Worm (Caenorhabditis elegans) whole organism, L3 larva: ENCODE measurements around the gene tomm-70.

Source experiments
- R02D3.7 ChIP-seq: fragments of 150-350 bp; optimal IDR thresholded peaks from 2 replicates; lab custom pipeline; 2014; ENCODE audit warnings: missing biosample characterization, missing genetic modification characterization
- ZK546.5 ChIP-seq: sonication (generic microtip); optimal IDR thresholded peaks from 2 replicates; lab custom pipeline; 2017; ENCODE audit warnings: missing biosample characterization, missing genetic modification characterization
- ama-1 ChIP-seq: fragments of 150-350 bp; optimal IDR thresholded peaks from 2 replicates; lab custom pipeline; 2018
- ceh-16 ChIP-seq: sonication (generic microtip); optimal IDR thresholded peaks from 2 replicates; lab custom pipeline; 2017; ENCODE audit warnings: missing biosample characterization, missing genetic modification characterization
- ceh-28 ChIP-seq: fragments of 150-350 bp; optimal IDR thresholded peaks from 2 replicates; lab custom pipeline; 2014; ENCODE audit warnings: missing biosample characterization, missing genetic modification reagents, missing genetic modification characterization
- ceh-82 ChIP-seq: fragments of 150-350 bp; optimal IDR thresholded peaks from 2 replicates; lab custom pipeline; 2014; ENCODE audit warnings: missing biosample characterization, missing genetic modification characterization
- daf-12 ChIP-seq: fragments of 150-350 bp; optimal IDR thresholded peaks from 2 replicates; lab custom pipeline; 2014; ENCODE audit warnings: missing biosample characterization, missing genetic modification reagents, missing genetic modification characterization
- egl-27 ChIP-seq: sonication (generic microtip); optimal IDR thresholded peaks from 4 replicates; lab custom pipeline; 2017; ENCODE audit warnings: missing biosample characterization, missing genetic modification reagents, missing genetic modification characterization
- egl-5 ChIP-seq: fragments of 150-350 bp; optimal IDR thresholded peaks from 2 replicates; lab custom pipeline; 2017; ENCODE audit warnings: missing biosample characterization, missing genetic modification reagents, missing genetic modification characterization, inconsistent platforms
- elt-1 ChIP-seq: fragments of 150-350 bp; optimal IDR thresholded peaks from 2 replicates; lab custom pipeline; 2014; ENCODE audit warnings: missing biosample characterization, missing genetic modification characterization
- elt-2 ChIP-seq: sonication (generic microtip); optimal IDR thresholded peaks from 2 replicates; lab custom pipeline; 2016; ENCODE audit warnings: missing genetic modification reagents, mild to moderate bottlenecking, missing genetic modification characterization, missing compliant biosample characterization
- elt-3 ChIP-seq, 3 experiments: fragments of 150-350 bp in 1 of 3; sonication (generic microtip) in 2 of 3; optimal IDR thresholded peaks; 2 replicates in 2 of 3; 4 replicates in 1 of 3; lab custom pipeline; 2014 to 2017; ENCODE audit warnings: missing biosample characterization in 3 of 3, missing genetic modification characterization in 3 of 3
- eor-1 ChIP-seq, 2 experiments: fragments of 150-350 bp; optimal IDR thresholded peaks; 2 replicates each; lab custom pipeline; 2014 to 2018; ENCODE audit warnings: missing biosample characterization in 2 of 2, missing genetic modification characterization in 2 of 2
- fkh-10 ChIP-seq: sonication (generic microtip); optimal IDR thresholded peaks from 2 replicates; lab custom pipeline; 2017; ENCODE audit warnings: missing biosample characterization, missing genetic modification reagents, missing genetic modification characterization
- fkh-2 ChIP-seq: fragments of 150-350 bp; optimal IDR thresholded peaks from 2 replicates; lab custom pipeline; 2014; ENCODE audit warnings: missing biosample characterization, missing genetic modification reagents, missing genetic modification characterization
- fos-1 ChIP-seq: fragments of 150-350 bp; optimal IDR thresholded peaks from 2 replicates; lab custom pipeline; 2014; ENCODE audit warnings: missing biosample characterization, missing genetic modification characterization
- hmg-11 ChIP-seq: sonication (generic microtip); optimal IDR thresholded peaks from 2 replicates; lab custom pipeline; 2016; ENCODE audit warnings: missing genetic modification characterization, missing compliant biosample characterization
- jun-1 ChIP-seq: fragments of 150-350 bp; optimal IDR thresholded peaks from 2 replicates; lab custom pipeline; 2014; ENCODE audit warnings: missing biosample characterization, missing genetic modification reagents, missing genetic modification characterization
- lin-15B ChIP-seq: fragments of 150-350 bp; optimal IDR thresholded peaks from 2 replicates; lab custom pipeline; 2014; ENCODE audit warnings: missing biosample characterization, missing genetic modification characterization
- lsy-12 ChIP-seq: sonication (generic microtip); optimal IDR thresholded peaks from 2 replicates; lab custom pipeline; 2016; ENCODE audit warnings: mild to moderate bottlenecking, missing genetic modification characterization, missing compliant biosample characterization
- mdl-1 ChIP-seq: fragments of 150-350 bp; optimal IDR thresholded peaks from 2 replicates; lab custom pipeline; 2014; ENCODE audit warnings: missing biosample characterization, missing genetic modification characterization
- mml-1 ChIP-seq: fragments of 150-350 bp; sonication (generic microtip); optimal IDR thresholded peaks from 3 replicates; lab custom pipeline; 2014; ENCODE audit warnings: missing biosample characterization, missing genetic modification characterization
- nfya-1 ChIP-seq: sonication (generic microtip); optimal IDR thresholded peaks from 2 replicates; lab custom pipeline; 2017; ENCODE audit warnings: missing genetic modification characterization, mild to moderate bottlenecking, missing compliant biosample characterization, antibody characterized with exemption, moderate library complexity; ENCODE audit not compliant: insufficient read depth
- nhr-11 ChIP-seq: fragments of 150-350 bp; optimal IDR thresholded peaks from 2 replicates; lab custom pipeline; 2014; ENCODE audit warnings: missing biosample characterization, missing genetic modification characterization
- nhr-12 ChIP-seq: fragments of 150-350 bp; optimal IDR thresholded peaks from 2 replicates; lab custom pipeline; 2014; ENCODE audit warnings: missing biosample characterization, missing genetic modification characterization
- nhr-23 ChIP-seq: fragments of 150-350 bp; optimal IDR thresholded peaks from 2 replicates; lab custom pipeline; 2014; ENCODE audit warnings: missing biosample characterization, missing genetic modification reagents, missing genetic modification characterization
- nhr-237 ChIP-seq: fragments of 150-350 bp; optimal IDR thresholded peaks from 2 replicates; lab custom pipeline; 2014; ENCODE audit warnings: missing biosample characterization, missing genetic modification characterization
- nhr-25 ChIP-seq: sonication (generic microtip); optimal IDR thresholded peaks from 2 replicates; lab custom pipeline; 2017; ENCODE audit warnings: missing biosample characterization, missing genetic modification characterization
- nhr-28 ChIP-seq: fragments of 150-350 bp; optimal IDR thresholded peaks from 2 replicates; lab custom pipeline; 2014; ENCODE audit warnings: missing biosample characterization, missing genetic modification characterization
- nhr-43 ChIP-seq: sonication (generic microtip); optimal IDR thresholded peaks from 2 replicates; lab custom pipeline; 2016; ENCODE audit warnings: mild to moderate bottlenecking, missing genetic modification characterization, missing compliant biosample characterization; ENCODE audit not compliant: poor library complexity, severe bottlenecking
- nhr-67 ChIP-seq: fragments of 150-350 bp; optimal IDR thresholded peaks from 2 replicates; lab custom pipeline; 2014; ENCODE audit warnings: missing biosample characterization, missing genetic modification characterization
- nhr-76 ChIP-seq: fragments of 150-350 bp; sonication (generic microtip); optimal IDR thresholded peaks from 5 replicates; lab custom pipeline; 2014; ENCODE audit warnings: missing biosample characterization, missing genetic modification characterization
- nhr-77 ChIP-seq: fragments of 150-350 bp; optimal IDR thresholded peaks from 2 replicates; lab custom pipeline; 2014; ENCODE audit warnings: missing biosample characterization, missing genetic modification characterization
- pha-4 ChIP-seq: fragments of 150-350 bp; optimal IDR thresholded peaks from 2 replicates; lab custom pipeline; 2014; ENCODE audit warnings: missing biosample characterization, missing genetic modification reagents, missing genetic modification characterization
- sea-2 ChIP-seq: fragments of 150-350 bp; sonication (generic microtip); optimal IDR thresholded peaks from 4 replicates; lab custom pipeline; 2014; ENCODE audit warnings: missing biosample characterization, missing genetic modification reagents, missing genetic modification characterization
- skn-1 ChIP-seq: fragments of 150-350 bp; optimal IDR thresholded peaks from 2 replicates; lab custom pipeline; 2014; ENCODE audit warnings: missing biosample characterization, missing genetic modification characterization
- snpc-4 ChIP-seq: fragments of 150-350 bp; optimal IDR thresholded peaks from 2 replicates; lab custom pipeline; 2014; ENCODE audit warnings: missing biosample characterization, missing genetic modification characterization
- tbx-2 ChIP-seq: sonication (generic microtip); optimal IDR thresholded peaks from 2 replicates; lab custom pipeline; 2016; ENCODE audit warnings: mild to moderate bottlenecking, missing genetic modification characterization, missing compliant biosample characterization
- unc-39 ChIP-seq: sonication (generic microtip); optimal IDR thresholded peaks from 4 replicates; lab custom pipeline; 2017; ENCODE audit warnings: missing biosample characterization, missing genetic modification characterization
- unc-62 ChIP-seq: fragments of 150-350 bp; sonication (generic microtip); optimal IDR thresholded peaks from 4 replicates; lab custom pipeline; 2014; ENCODE audit warnings: missing biosample characterization, missing genetic modification reagents, missing genetic modification characterization
- zag-1 ChIP-seq: fragments of 150-350 bp; optimal IDR thresholded peaks from 2 replicates; lab custom pipeline; 2014; ENCODE audit warnings: missing biosample characterization, missing genetic modification characterization
- ztf-11 ChIP-seq: fragments of 150-350 bp; optimal IDR thresholded peaks from 2 replicates; lab custom pipeline; 2014; ENCODE audit warnings: missing biosample characterization, missing genetic modification characterization
- ztf-4 ChIP-seq: fragments of 150-350 bp; optimal IDR thresholded peaks from 2 replicates; lab custom pipeline; 2014; ENCODE audit warnings: missing biosample characterization, missing genetic modification characterization

Gene tomm-70

DNA sequence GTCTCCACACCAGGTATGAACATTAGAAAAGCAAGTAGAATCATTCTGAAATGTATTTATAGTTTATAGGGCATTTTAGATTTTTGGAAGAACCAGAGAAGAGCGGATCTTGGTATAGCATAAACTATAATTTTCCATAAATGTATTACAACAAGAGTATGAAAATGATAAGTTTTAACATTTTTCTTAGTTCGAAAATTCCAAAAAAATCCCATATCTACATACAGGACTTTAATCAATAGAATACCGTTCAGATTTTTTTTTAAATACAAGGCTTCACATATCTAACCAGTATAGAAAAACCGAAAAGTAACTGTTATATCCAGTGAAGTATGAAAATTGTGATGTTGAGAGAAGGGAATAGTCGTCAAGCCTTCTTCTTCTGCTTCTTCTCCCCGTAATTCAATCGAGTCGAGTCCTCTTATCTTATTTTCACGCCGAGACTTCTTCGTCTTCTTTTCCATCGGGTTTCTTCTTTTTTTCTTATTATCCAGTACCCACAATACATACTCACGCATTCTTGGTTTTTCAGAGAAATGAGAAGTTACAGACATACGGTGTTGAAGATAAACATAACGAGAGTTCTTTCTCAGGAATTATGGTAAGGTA lies 10.7 kb downstream of the tomm-70 start, which contains the start of gene ZK370.6:
TSS of gene ZK370.6 (minus strand) at position 51 of the 609 bp plus-strand sequence.
- no peak for TF ChIP-seq ztf-11
- TF ChIP-seq egl-5 (tag; lab: Kevin White, UChicago), result no peak
- no peak for TF ChIP-seq zag-1
- no peak for TF ChIP-seq nfya-1 (tag; lab: Kevin White, UChicago)
- TF ChIP-seq elt-1 (tag; lab: Kevin White, UChicago), result no peak
- TF ChIP-seq nhr-67 (tag; lab: Kevin White, UChicago), result no peak
- no peak for TF ChIP-seq nhr-76 (tag; lab: Kevin White, UChicago)
- TF ChIP-seq lin-15B (tag; lab: Kevin White, UChicago), result no peak
- no peak for TF ChIP-seq egl-27 (tag; lab: Kevin White, UChicago)
- TF ChIP-seq lsy-12 (tag; lab: Kevin White, UChicago), result no peak
- TF ChIP-seq nhr-43 (tag; lab: Kevin White, UChicago), result no peak
- no peak for TF ChIP-seq eor-1 (tag; optimal IDR thresholded peaks at IDR 0.05; lab: Kevin White, UChicago)
- no peak for TF ChIP-seq ZK546.5 (tag; lab: Kevin White, UChicago)
- TF ChIP-seq mml-1 (tag; lab: Kevin White, UChicago), result no peak
- no peak for TF ChIP-seq elt-2 (tag; lab: Kevin White, UChicago)
- no peak for TF ChIP-seq R02D3.7
- no peak for TF ChIP-seq elt-3 (tag; optimal IDR thresholded peaks at IDR 0.05; lab: Kevin White, UChicago)
- no peak for TF ChIP-seq sea-2 (GFP tag; lab: Kevin White, UChicago)
- TF ChIP-seq unc-62 (GFP tag; lab: Kevin White, UChicago), result no peak

DNA sequence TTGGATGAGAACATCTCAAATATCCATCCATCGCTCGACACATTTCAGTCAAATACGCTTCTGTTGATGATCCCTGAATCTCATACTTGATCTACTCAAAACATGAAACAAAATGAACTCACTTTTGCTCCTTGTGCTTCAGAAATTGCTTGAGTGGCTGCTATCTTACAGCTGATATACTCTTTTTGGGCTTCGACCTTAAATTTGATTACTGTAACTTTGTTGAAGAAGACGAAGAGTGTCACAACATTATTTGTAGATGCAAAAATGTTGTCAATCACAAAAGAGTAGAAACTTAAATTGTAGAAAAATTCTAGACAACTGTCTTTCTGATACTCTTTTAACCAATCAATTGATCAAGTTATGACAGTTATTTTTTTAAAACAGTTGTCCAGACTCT lies 12.0 kb downstream of the tomm-70 start:
- TF ChIP-seq nhr-23, result no peak
- no peak for TF ChIP-seq egl-5 (tag; lab: Kevin White, UChicago)
- TF ChIP-seq ceh-82 (tag; lab: Kevin White, UChicago), result no peak
- no peak for TF ChIP-seq nhr-28
- TF ChIP-seq hmg-11 (tag; lab: Kevin White, UChicago), result no peak
- no peak for TF ChIP-seq mdl-1
- TF ChIP-seq sea-2 (GFP tag; lab: Kevin White, UChicago), result no peak
- TF ChIP-seq ceh-16 (tag; lab: Kevin White, UChicago), result no peak
- no peak for TF ChIP-seq zag-1
- TF ChIP-seq nhr-25 (tag; lab: Kevin White, UChicago), result no peak
- no peak for TF ChIP-seq fkh-2 (tag; lab: Kevin White, UChicago)

DNA sequence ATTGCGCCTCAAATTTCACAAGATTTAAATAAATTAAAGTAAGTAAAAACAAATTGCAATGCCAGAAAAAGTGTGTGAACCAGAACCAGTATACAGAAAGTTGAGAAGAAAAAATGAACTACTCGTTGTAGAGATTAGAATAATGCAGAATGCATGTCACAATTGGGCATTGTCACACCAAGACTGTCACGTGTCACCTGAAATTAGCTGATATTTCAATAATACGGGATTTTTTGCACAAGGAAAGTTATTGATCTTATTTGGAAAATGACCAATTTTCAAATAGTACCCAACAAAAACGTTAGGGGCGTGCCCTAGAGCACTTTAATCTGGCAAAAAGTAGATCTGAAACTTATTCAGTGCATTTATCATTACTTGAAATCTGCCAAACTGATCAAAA lies 12.6 kb downstream of the tomm-70 start:
- no peak for TF ChIP-seq mdl-1
- TF ChIP-seq unc-39 (tag; lab: Kevin White, UChicago), result no peak
- no peak for TF ChIP-seq elt-2 (tag; lab: Kevin White, UChicago)
- TF ChIP-seq nhr-77, result no peak
- TF ChIP-seq ceh-28, result no peak
- TF ChIP-seq nhr-11 (tag; lab: Kevin White, UChicago), result no peak
- no peak for TF ChIP-seq nhr-28
- no peak for TF ChIP-seq R02D3.7
- TF ChIP-seq ceh-82 (tag; lab: Kevin White, UChicago), result no peak
- TF ChIP-seq daf-12, result no peak
- no peak for TF ChIP-seq unc-62 (GFP tag; lab: Kevin White, UChicago)
- no peak for TF ChIP-seq hmg-11 (tag; lab: Kevin White, UChicago)
- no peak for TF ChIP-seq ceh-16 (tag; lab: Kevin White, UChicago)
- no peak for TF ChIP-seq fkh-2 (tag; lab: Kevin White, UChicago)
- no peak for TF ChIP-seq lsy-12 (tag; lab: Kevin White, UChicago)
- TF ChIP-seq skn-1 (tag; lab: Kevin White, UChicago), result no peak
- TF ChIP-seq eor-1 (tag; optimal IDR thresholded peaks at IDR 0.05; lab: Kevin White, UChicago), result no peak
- no peak for TF ChIP-seq ZK546.5 (tag; lab: Kevin White, UChicago)
- no peak for TF ChIP-seq nhr-76 (tag; lab: Kevin White, UChicago)

DNA sequence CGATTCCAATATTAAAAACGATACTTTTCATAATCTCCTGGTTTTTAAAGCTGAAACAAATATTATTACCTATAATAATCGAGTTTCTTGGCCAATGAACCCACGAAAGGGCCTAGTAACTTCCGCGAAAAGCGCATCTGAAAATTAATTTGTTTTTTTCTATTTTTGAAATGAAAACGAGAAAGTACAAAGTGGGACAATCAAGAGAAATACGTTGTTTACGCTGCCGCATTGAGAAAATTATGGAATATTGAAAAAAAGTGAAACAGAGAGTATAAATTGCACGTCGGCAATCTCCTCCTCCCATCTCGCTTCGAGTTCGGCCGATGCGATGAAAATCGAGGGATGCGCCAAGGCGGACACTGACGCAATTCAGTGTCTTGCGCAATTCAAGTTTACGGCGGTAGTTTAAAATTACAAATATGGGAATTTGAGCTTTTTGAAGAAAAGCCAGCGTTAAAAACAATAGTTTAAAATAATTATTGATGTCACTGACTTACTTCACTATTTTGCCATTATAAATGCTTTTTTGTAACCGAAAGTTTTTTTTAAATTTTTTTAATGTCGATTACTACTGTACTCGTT lies 13.2 kb downstream of the tomm-70 start, which contains the start of gene pdhk-2:
TSS of gene pdhk-2 (minus strand) at position 137 of the 585 bp plus-strand sequence.
- TF ChIP-seq mml-1 (tag; lab: Kevin White, UChicago) (no peak), ztf-4 (peak; percentile 40), mdl-1 (peak; percentile 48), elt-1 (tag; lab: Kevin White, UChicago) (peak; percentile 72), fos-1 (tag; lab: Kevin White, UChicago) (no peak), ceh-82 (tag; lab: Kevin White, UChicago) (peak; percentile 78), nhr-28 (peak; percentile 7), nhr-76 (tag; lab: Kevin White, UChicago) (no peak), egl-27 (tag; lab: Kevin White, UChicago) (peak; percentile 63), lsy-12 (tag; lab: Kevin White, UChicago) (peak; percentile 91), pha-4 (peak; percentile 97), fkh-2 (tag; lab: Kevin White, UChicago) (no peak), ceh-16 (tag; lab: Kevin White, UChicago) (peak; percentile 32), fkh-10 (GFP tag; lab: Kevin White, UChicago) (peak; percentile 66), nhr-237 (tag; lab: Kevin White, UChicago) (no peak), R02D3.7 (peak; percentile 88), ztf-11 (no peak), tbx-2 (tag; lab: Kevin White, UChicago) (peak; percentile 88), snpc-4 (tag; lab: Kevin White, UChicago) (peak; percentile 79), jun-1 (tag; lab: Kevin White, UChicago) (peak; percentile 88), unc-62 (GFP tag; lab: Kevin White, UChicago) (peak; percentile 73), ama-1 (lab: Kevin White, UChicago) (peak; percentile 57), eor-1 (tag; optimal IDR thresholded peaks at IDR 0.05; lab: Kevin White, UChicago) (no peak), nhr-11 (tag; lab: Kevin White, UChicago) (peak; percentile 46), nhr-12 (no peak)
